Worm (Caenorhabditis elegans) whole organism, mixed stage, embryonic: ENCODE measurements around the gene Y75B8A.10.
A peak's percentile ranks its signal among the peaks of the same experiment; 100 is the strongest.

Source experiments
- M03D4.4 ChIP-seq: sonication (generic microtip); optimal IDR thresholded peaks from 2 replicates; lab custom pipeline; 2017; ENCODE audit warnings: mild to moderate bottlenecking, missing genetic modification characterization, missing compliant biosample characterization
- bed-3 ChIP-seq: fragments of 200-800 bp; sonication (Bioruptor generic); optimal IDR thresholded peaks from 3 replicates; lab custom pipeline; 2018; ENCODE audit warnings: mild to moderate bottlenecking, missing genetic modification characterization, moderate library complexity, missing compliant biosample characterization
- blmp-1 ChIP-seq: fragments of 150-350 bp; optimal IDR thresholded peaks from 2 replicates; lab custom pipeline; 2014; ENCODE audit warnings: missing biosample characterization, missing genetic modification characterization
- ceh-39 ChIP-seq: fragments of 150-350 bp; optimal IDR thresholded peaks from 2 replicates; lab custom pipeline; 2014; ENCODE audit warnings: missing biosample characterization, missing genetic modification characterization
- ceh-43 ChIP-seq: fragments of 200-800 bp; sonication (Bioruptor generic); optimal IDR thresholded peaks from 2 replicates; lab custom pipeline; 2018; ENCODE audit warnings: mild to moderate bottlenecking, missing genetic modification characterization, moderate library complexity, missing compliant biosample characterization
- ces-1 ChIP-seq: fragments of 150-350 bp; optimal IDR thresholded peaks from 2 replicates; lab custom pipeline; 2014; ENCODE audit warnings: missing biosample characterization, missing genetic modification reagents, missing genetic modification characterization
- cnd-1 ChIP-seq: fragments of 200-800 bp; sonication (Bioruptor generic); optimal IDR thresholded peaks from 2 replicates; lab custom pipeline; 2018; ENCODE audit warnings: mild to moderate bottlenecking, missing genetic modification characterization, missing compliant biosample characterization
- drap-1 ChIP-seq: fragments of 200-800 bp; sonication (Bioruptor generic); optimal IDR thresholded peaks from 3 replicates; lab custom pipeline; 2018; ENCODE audit warnings: mild to moderate bottlenecking, missing genetic modification characterization, missing compliant biosample characterization
- elt-1 ChIP-seq: sonication (generic microtip); optimal IDR thresholded peaks from 2 replicates; lab custom pipeline; 2017; ENCODE audit warnings: missing genetic modification characterization, mild to moderate bottlenecking, missing compliant biosample characterization, antibody characterized with exemption, moderate library complexity, borderline replicate concordance; ENCODE audit not compliant: insufficient read depth
- elt-3 ChIP-seq: fragments of 150-350 bp; optimal IDR thresholded peaks from 2 replicates; lab custom pipeline; 2014; ENCODE audit warnings: missing biosample characterization, missing genetic modification characterization
- flh-1 ChIP-seq: fragments of 200-800 bp; sonication (Bioruptor generic); optimal IDR thresholded peaks from 2 replicates; lab custom pipeline; 2018; ENCODE audit warnings: mild to moderate bottlenecking, missing genetic modification characterization, moderate library complexity, missing compliant biosample characterization
- ham-2 ChIP-seq: fragments of 200-800 bp; sonication (Bioruptor generic); optimal IDR thresholded peaks from 2 replicates; lab custom pipeline; 2018; ENCODE audit warnings: mild to moderate bottlenecking, missing genetic modification characterization, missing compliant biosample characterization
- lin-32 ChIP-seq: fragments of 200-800 bp; sonication (Bioruptor generic); optimal IDR thresholded peaks from 2 replicates; lab custom pipeline; 2018; ENCODE audit warnings: mild to moderate bottlenecking, missing genetic modification characterization, missing compliant biosample characterization
- lsy-2 ChIP-seq: fragments of 150-350 bp; optimal IDR thresholded peaks from 2 replicates; lab custom pipeline; 2014; ENCODE audit warnings: missing biosample characterization, missing genetic modification characterization
- mab-5 ChIP-seq: fragments of 150-350 bp; optimal IDR thresholded peaks from 2 replicates; lab custom pipeline; 2014; ENCODE audit warnings: missing biosample characterization, missing genetic modification characterization
- mep-1 ChIP-seq: fragments of 150-350 bp; optimal IDR thresholded peaks from 2 replicates; lab custom pipeline; 2017; ENCODE audit warnings: missing biosample characterization, missing genetic modification reagents, missing genetic modification characterization, inconsistent platforms
- nhr-12 ChIP-seq: fragments of 150-350 bp; optimal IDR thresholded peaks from 2 replicates; lab custom pipeline; 2014; ENCODE audit warnings: missing biosample characterization, missing genetic modification characterization
- nhr-2 ChIP-seq: fragments of 150-350 bp; optimal IDR thresholded peaks from 2 replicates; lab custom pipeline; 2014; ENCODE audit warnings: missing biosample characterization, missing genetic modification characterization
- nhr-237 ChIP-seq: fragments of 150-350 bp; optimal IDR thresholded peaks from 2 replicates; lab custom pipeline; 2014; ENCODE audit warnings: missing biosample characterization, missing genetic modification characterization
- nhr-28 ChIP-seq: fragments of 150-350 bp; optimal IDR thresholded peaks from 2 replicates; lab custom pipeline; 2014; ENCODE audit warnings: missing biosample characterization, missing genetic modification characterization
- nhr-76 ChIP-seq: sonication (generic microtip); optimal IDR thresholded peaks from 2 replicates; lab custom pipeline; 2017; ENCODE audit warnings: missing biosample characterization, missing genetic modification characterization
- pha-4 ChIP-seq: fragments of 150-350 bp; optimal IDR thresholded peaks from 2 replicates; lab custom pipeline; 2018; ENCODE audit warnings: missing biosample characterization, missing genetic modification reagents, missing genetic modification characterization
- sem-2 ChIP-seq: fragments of 200-800 bp; sonication (Bioruptor generic); optimal IDR thresholded peaks from 2 replicates; lab custom pipeline; 2018; ENCODE audit warnings: mild to moderate bottlenecking, missing genetic modification characterization, missing compliant biosample characterization
- snpc-4 ChIP-seq: fragments of 150-350 bp; optimal IDR thresholded peaks from 2 replicates; lab custom pipeline; 2014; ENCODE audit warnings: missing biosample characterization, missing genetic modification characterization
- sptf-1 ChIP-seq: sonication (generic microtip); optimal IDR thresholded peaks from 2 replicates; lab custom pipeline; 2017; ENCODE audit warnings: mild to moderate bottlenecking, missing genetic modification characterization, moderate library complexity, missing compliant biosample characterization
- tbx-8 ChIP-seq: fragments of 200-800 bp; sonication (Bioruptor generic); optimal IDR thresholded peaks from 2 replicates; lab custom pipeline; 2018; ENCODE audit warnings: mild to moderate bottlenecking, missing genetic modification characterization, moderate library complexity, missing compliant biosample characterization
- unc-120 ChIP-seq: sonication (generic microtip); optimal IDR thresholded peaks from 2 replicates; lab custom pipeline; 2017; ENCODE audit warnings: missing genetic modification characterization, missing compliant biosample characterization; ENCODE audit not compliant: poor library complexity, severe bottlenecking
- unc-39 ChIP-seq: fragments of 150-350 bp; optimal IDR thresholded peaks from 2 replicates; lab custom pipeline; 2014; ENCODE audit warnings: missing biosample characterization, missing genetic modification characterization
- unc-62 ChIP-seq: fragments of 150-350 bp; optimal IDR thresholded peaks from 2 replicates; lab custom pipeline; 2014; ENCODE audit warnings: missing biosample characterization, missing genetic modification reagents, missing genetic modification characterization
- zip-8 ChIP-seq: fragments of 150-350 bp; optimal IDR thresholded peaks from 2 replicates; lab custom pipeline; 2014; ENCODE audit warnings: missing biosample characterization, missing genetic modification characterization
- ztf-11 ChIP-seq: fragments of 150-350 bp; optimal IDR thresholded peaks from 2 replicates; lab custom pipeline; 2014; ENCODE audit warnings: missing biosample characterization, missing genetic modification characterization

Y75B8A.10 gene

DNA sequence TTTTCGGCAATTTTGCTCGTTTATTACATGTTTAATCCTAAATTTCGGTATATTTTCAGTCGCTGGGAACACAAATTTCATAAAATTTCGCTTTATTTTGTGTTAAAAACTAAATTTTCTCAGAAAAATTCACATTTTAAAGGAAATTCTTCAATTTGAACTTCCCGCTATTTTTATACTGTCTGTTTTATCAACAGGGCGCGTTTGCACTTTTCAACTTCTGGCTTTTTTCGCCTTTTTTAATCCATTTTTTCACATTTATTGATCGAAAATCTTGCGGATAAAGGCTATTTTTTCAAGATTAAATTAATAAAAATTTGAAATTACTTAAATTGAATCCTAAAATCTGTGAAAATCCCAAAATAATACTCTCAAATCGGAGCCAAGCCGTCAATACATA, 30.7 kb downstream of the Y75B8A.10 start:
- TF ChIP-seq mep-1 (tag; lab: Kevin White, UChicago) (peak; percentile 30), nhr-237 (peak; percentile 31), lsy-2 (peak; percentile 33), ztf-11 (tag; lab: Kevin White, UChicago) (no peak), cnd-1 (tag; lab: Kevin White, UChicago) (no peak)

DNA sequence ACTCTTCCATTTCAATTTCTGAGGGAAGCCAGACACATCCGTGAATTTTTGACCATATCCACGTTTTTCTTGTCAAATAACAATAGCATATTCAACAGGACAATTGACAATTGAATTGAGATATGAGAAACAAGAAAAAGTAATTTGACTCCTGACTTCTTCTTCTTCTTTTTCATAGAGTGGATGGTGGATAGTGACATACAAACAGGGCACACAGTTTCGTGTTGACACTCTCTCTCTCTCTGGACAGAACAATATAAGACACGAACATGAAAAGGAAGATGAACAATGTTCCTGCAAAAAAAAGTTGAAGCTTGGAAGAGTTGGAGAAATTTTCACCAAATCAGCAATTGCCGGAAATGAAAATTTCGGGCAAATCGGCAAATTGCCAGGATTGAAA, 31.7 kb downstream of the Y75B8A.10 start:
- TF ChIP-seq cnd-1 (tag; lab: Kevin White, UChicago) (no peak), mep-1 (tag; lab: Kevin White, UChicago) (no peak), bed-3 (GFP tag; lab: Kevin White, UChicago) (no peak), unc-120 (tag; lab: Kevin White, UChicago) (no peak), mab-5 (tag; lab: Kevin White, UChicago) (no peak), M03D4.4 (no peak), elt-3 (tag; lab: Kevin White, UChicago) (no peak), nhr-2 (tag; lab: Kevin White, UChicago) (no peak), zip-8 (tag; lab: Kevin White, UChicago) (no peak), snpc-4 (no peak), unc-62 (GFP tag; lab: Kevin White, UChicago) (no peak), lin-32 (GFP tag; lab: Kevin White, UChicago) (no peak), ces-1 (no peak), unc-39 (tag; lab: Kevin White, UChicago) (no peak), blmp-1 (no peak), flh-1 (GFP tag; lab: Kevin White, UChicago) (no peak), nhr-76 (tag; lab: Kevin White, UChicago) (no peak), drap-1 (no peak), pha-4 (tag; lab: Kevin White, UChicago) (no peak), sptf-1 (no peak)

DNA sequence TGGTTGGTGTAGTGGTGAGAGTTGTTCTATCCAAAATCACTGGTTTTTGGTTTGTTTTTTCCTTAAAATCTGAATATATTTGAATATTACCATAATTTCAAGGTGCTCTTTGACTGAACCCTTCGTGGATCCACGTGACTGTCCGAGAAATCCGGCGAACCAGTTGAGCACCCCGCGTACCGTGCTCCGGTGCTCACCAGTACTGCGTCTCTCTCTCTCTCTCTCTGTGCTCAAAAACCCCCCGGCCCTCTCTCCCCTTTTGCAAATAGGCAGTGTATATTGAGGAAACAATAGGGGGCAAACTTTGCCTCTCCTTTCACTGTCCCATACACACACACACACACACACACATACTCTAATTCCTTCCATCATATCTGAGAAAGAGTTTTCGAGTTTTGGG, 32.9 kb downstream of the Y75B8A.10 start:
- no peak for TF ChIP-seq mep-1 (tag; lab: Kevin White, UChicago)
- TF ChIP-seq pha-4 (tag; lab: Kevin White, UChicago), result peak; percentile 30

DNA sequence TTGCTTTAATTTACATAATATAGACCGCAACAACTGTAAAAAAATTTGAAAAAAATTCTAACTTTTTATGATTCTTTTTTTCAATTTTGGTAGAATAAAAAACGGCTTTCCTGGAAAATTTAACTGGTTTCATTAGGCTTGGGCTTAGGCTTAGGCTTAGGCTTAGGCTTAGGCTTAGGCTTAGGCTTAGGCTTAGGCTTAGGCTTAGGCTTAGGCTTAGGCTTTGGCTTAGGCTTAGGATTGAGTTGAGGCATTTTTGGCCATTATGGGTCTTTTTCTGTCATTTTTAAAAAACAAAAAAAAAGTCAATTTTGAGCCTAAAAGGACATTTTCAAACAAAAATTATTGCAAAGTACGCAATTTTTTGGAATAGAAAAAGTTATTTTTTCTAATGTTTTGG, 39.0 kb downstream of the Y75B8A.10 start:
- TF ChIP-seq tbx-8 (GFP tag; lab: Kevin White, UChicago) (no peak), ztf-11 (tag; lab: Kevin White, UChicago) (no peak), nhr-237 (no peak), sem-2 (GFP tag; lab: Kevin White, UChicago) (no peak), flh-1 (GFP tag; lab: Kevin White, UChicago) (no peak), mab-5 (tag; lab: Kevin White, UChicago) (no peak), elt-1 (tag; lab: Kevin White, UChicago) (no peak), nhr-12 (tag; lab: Kevin White, UChicago) (no peak), M03D4.4 (no peak)

DNA sequence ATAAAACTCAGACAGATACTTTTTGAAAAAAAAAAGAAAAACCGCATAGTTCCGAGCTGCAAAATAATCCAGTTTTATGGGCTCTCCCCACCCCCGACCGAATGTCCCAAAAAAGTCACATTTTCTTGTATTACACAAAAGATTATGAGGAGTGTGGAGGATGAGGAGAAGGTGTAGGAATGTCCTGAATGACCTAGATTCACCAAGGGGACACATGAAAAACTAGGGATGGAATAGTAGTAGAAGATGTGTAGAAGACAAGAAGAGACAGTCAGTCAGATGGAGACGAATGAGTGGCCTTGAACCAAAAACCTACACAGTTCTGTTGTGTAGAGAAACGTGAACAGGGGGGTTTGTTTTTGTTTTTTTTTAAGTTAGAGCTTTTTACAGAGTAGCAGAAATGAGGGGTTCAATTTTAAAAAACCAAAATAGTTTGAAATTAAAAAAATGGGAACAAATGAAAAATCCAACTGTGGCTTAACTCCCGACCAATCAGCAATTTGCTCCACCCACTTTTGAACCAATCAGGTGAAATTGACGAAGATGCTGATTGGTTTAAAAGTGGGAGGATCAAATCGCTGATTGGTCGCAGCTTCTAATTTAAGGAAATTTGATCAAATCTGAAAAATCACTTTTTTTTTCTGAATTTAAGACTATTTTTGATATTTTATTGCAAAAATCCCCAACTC, 40.3 kb downstream of the Y75B8A.10 start:
- TF ChIP-seq blmp-1 (no peak), nhr-76 (tag; lab: Kevin White, UChicago) (no peak), zip-8 (tag; lab: Kevin White, UChicago) (no peak), pha-4 (tag; lab: Kevin White, UChicago) (no peak), sptf-1 (no peak), ceh-43 (GFP tag; lab: Kevin White, UChicago) (no peak), nhr-12 (tag; lab: Kevin White, UChicago) (no peak), mep-1 (tag; lab: Kevin White, UChicago) (no peak), lin-32 (GFP tag; lab: Kevin White, UChicago) (no peak), nhr-2 (tag; lab: Kevin White, UChicago) (no peak), ceh-39 (tag; lab: Kevin White, UChicago) (no peak), ham-2 (GFP tag; lab: Kevin White, UChicago) (no peak), drap-1 (no peak), lsy-2 (no peak), tbx-8 (GFP tag; lab: Kevin White, UChicago) (no peak), nhr-28 (tag; lab: Kevin White, UChicago) (no peak), elt-3 (tag; lab: Kevin White, UChicago) (no peak)
- TF ChIP-seq, all 35 proteins: peak for 0
